Worm (Caenorhabditis elegans): ENCODE data around the gene coa-3.

Gene coa-3

DNA sequence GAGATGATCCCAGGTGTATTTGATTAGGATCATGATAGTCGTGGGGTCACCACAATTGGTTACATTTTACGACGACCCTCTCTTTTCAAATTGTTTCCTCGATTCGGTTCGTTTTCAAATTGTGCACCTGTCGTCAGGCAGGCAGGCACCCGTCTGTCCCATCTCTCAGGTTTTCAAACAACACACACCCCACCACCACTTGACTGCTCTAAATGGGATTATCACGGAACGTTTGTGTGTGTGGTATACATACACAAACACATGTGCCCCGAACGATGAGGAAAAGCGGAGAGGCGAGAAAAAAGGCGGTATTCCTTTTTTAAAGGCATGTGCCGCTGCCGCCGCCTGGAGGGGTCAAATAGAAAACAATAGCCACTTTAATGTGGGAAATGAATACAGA is 17.1 kb downstream of the coa-3 start:
- TF ChIP-seq ztf-1 (GFP tag; conservative IDR thresholded peaks at IDR 0.05) (no peak), unc-55 (GFP tag; optimal IDR thresholded peaks at IDR 0.05) (no peak), nhr-12 (tag; optimal IDR thresholded peaks at IDR 0.05) (no peak), lin-39 (tag; optimal IDR thresholded peaks at IDR 0.05) (no peak), Y55F3AM.14 (GFP tag; optimal IDR thresholded peaks at IDR 0.05) (no peak), nhr-21 (tag; optimal IDR thresholded peaks at IDR 0.05) (no peak), mbf-1 (tag; optimal IDR thresholded peaks at IDR 0.05) (no peak)

DNA sequence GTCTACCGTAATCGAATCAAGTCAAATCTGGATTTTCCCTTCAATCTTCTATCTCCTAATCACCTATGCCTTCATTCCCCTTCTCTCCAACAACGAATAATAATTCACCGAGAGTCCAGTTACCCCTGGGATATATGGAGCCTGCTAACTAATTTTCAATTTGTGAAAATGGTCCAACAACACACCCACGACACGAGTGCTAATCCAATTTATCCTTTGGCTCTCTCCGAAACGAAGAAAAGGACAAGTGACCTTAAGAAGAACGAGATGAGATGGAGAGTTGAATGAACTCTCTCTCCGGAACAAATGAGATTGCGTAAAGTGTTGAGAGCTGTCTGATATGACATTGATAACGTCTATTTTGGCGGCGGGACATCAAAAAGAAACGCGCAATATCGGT is 18.1 kb downstream of the coa-3 start:
- TF ChIP-seq sem-4 (tag; optimal IDR thresholded peaks at IDR 0.05) (peak; percentile 41), fos-1 (tag; optimal IDR thresholded peaks at IDR 0.05) (no peak)

DNA sequence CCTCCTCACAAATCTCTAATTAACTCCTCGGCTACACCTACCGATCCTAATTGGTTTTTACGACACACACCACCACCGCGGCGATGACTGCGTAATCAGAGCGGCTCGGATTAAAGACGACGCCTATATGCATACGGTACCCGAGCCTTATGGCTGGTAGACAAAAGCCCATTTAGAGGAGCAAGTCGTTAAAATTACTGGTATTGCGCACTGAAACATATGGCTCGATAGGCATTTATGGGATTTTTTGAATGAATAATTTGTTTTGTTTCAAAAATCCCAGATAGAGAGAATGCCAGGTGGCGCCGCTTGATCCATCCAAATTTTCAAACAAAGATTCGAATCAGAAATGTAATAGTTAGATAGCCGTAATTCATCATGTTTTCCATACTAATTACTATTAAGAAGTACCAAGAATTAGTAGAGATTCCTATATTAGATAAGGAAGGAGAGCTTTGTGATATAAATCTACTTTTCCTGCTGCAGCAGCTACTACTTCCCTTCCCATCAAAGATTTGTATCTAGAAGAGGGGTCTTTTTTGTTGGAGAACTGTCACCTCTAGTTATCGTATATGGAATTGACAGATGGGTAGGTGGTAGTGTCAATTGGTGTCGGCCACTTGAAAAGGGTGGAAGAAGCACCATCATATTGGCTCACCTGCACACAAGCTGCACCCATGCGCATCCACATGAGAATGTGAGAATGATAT is 19.1 kb downstream of the coa-3 start:
- TF ChIP-seq lin-39 (tag; optimal IDR thresholded peaks at IDR 0.05): no peak
- no peak for TF ChIP-seq nhr-12 (tag; optimal IDR thresholded peaks at IDR 0.05)
- TF ChIP-seq mbf-1 (tag; optimal IDR thresholded peaks at IDR 0.05): no peak
- TF ChIP-seq nhr-10 (tag; optimal IDR thresholded peaks at IDR 0.05): no peak
- no peak for TF ChIP-seq unc-39 (tag; optimal IDR thresholded peaks at IDR 0.05)
- no peak for TF ChIP-seq nhr-77 (tag; optimal IDR thresholded peaks at IDR 0.05)
- peak; percentile 1 for TF ChIP-seq unc-55 (GFP tag; optimal IDR thresholded peaks at IDR 0.05)
- TF ChIP-seq Y55F3AM.14 (GFP tag; optimal IDR thresholded peaks at IDR 0.05): no peak
- no peak for TF ChIP-seq egl-27 (tag; optimal IDR thresholded peaks at IDR 0.05)
- TF ChIP-seq gmeb-1 (tag; optimal IDR thresholded peaks at IDR 0.05): no peak
- TF ChIP-seq ceh-16 (tag; optimal IDR thresholded peaks at IDR 0.05): peak; percentile 20
- no peak for TF ChIP-seq nhr-23 (tag; optimal IDR thresholded peaks at IDR 0.05)

DNA sequence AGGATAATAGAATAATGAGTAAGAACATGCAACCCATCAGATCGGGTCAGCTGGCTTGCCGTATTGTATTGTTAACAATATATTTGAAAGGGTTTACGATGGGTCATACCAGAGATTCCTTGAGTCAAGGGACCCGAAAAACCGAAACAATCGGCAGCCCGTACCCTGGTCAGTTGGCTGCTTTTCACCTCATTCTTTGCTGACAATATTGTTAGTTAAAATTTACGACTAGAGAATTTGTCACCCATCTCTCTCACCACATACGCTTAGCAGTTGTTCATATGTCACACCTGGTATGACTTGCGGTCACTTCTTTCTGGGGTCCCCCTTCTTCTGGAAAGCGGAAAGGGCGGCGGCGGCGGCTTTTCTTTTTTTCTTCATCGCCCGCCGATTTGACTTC is 21.3 kb downstream of the coa-3 start:
- TF ChIP-seq lin-11 (tag; optimal IDR thresholded peaks at IDR 0.05) (no peak), nhr-77 (tag; optimal IDR thresholded peaks at IDR 0.05) (no peak), skn-1 (tag; optimal IDR thresholded peaks at IDR 0.05) (no peak), nhr-23 (tag; optimal IDR thresholded peaks at IDR 0.05) (no peak), F13H6.1 (tag; optimal IDR thresholded peaks at IDR 0.05) (no peak), lsy-2 (tag; optimal IDR thresholded peaks at IDR 0.05) (no peak), ceh-16 (tag; optimal IDR thresholded peaks at IDR 0.05) (no peak)

DNA sequence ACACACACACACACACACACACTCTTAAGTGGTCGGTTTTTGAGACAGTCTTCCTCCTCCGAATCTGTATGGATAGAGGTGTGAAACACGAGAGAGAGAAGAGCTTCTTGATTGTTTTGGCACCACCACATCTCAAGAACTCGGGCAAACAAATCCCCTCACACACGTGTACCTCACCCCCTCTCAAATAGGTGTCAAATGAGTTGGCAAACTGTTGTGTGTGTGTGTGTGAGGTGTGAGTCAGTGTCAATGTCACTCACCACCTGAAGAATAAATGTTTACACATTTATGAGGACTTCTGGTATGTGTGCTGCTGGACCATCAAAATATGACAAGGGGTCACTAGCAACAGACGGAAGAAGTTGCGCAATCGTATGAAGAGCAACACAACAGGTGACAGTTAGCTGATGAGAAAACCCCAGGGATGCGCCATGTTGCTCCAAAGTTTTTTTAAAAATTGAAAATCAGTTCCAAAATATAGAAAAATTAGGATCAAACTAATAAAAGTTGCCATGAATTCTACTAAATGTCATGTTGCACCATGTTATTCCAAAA is 22.4 kb downstream of the coa-3 start:
- no peak for TF ChIP-seq elt-1 (tag; optimal IDR thresholded peaks at IDR 0.05)
- no peak for TF ChIP-seq ceh-16 (tag; optimal IDR thresholded peaks at IDR 0.05)
- no peak for TF ChIP-seq zag-1 (tag; optimal IDR thresholded peaks at IDR 0.05)
- TF ChIP-seq nhr-6 (tag; optimal IDR thresholded peaks at IDR 0.05): no peak
- no peak for TF ChIP-seq nhr-11 (tag; optimal IDR thresholded peaks at IDR 0.05)
- TF ChIP-seq egl-27 (tag; optimal IDR thresholded peaks at IDR 0.05): no peak
- TF ChIP-seq sma-3 (GFP tag; optimal IDR thresholded peaks at IDR 0.05): no peak
- no peak for TF ChIP-seq lin-39 (tag; optimal IDR thresholded peaks at IDR 0.05)
- TF ChIP-seq sem-4 (tag; optimal IDR thresholded peaks at IDR 0.05): no peak
- no peak for TF ChIP-seq nhr-21 (tag; optimal IDR thresholded peaks at IDR 0.05)

DNA sequence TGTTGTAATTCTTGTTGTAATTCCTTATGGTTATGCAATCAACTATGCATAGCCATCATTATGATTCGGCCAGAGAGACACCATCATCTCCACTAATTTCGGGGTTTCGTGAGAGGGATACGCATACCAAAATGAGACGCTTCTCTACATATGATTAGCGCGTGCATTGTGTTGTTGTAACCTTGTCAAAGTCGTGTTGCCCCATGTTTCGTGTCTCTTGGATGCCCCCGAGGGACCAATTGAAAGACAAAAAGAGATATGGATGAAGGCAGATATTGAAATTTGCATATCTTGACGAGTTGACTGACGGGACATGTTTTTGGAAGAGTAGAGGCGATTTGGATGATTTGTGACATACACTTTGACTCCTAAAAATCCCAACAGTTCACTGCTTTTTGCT is 23.1 kb downstream of the coa-3 start:
- TF ChIP-seq mab-5 (tag; optimal IDR thresholded peaks at IDR 0.05) (peak; percentile 62), F13H6.1 (tag; optimal IDR thresholded peaks at IDR 0.05) (no peak)

DNA sequence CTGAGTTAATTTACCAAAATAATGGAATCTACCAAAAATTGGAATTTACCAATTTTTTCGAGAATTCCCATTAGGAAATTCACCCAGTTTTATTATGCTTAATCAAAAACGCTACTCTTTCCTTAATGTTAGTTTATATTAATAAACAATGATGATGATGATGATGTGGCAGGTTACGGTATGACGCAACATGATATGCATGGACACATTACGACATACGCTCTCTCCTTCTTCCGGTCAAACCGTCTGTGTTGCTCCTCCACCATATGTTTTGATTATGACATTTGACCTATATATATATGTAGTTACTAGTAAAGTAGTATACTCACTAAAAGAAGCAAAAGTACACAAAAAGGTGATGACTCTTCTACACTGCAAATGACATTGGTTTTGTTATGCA is 25.0 kb downstream of the coa-3 start:
- no peak for TF ChIP-seq C34F6.9 (tag; optimal IDR thresholded peaks at IDR 0.05)
- no peak for TF ChIP-seq lin-39 (tag; optimal IDR thresholded peaks at IDR 0.05)
- TF ChIP-seq nhr-21 (tag; optimal IDR thresholded peaks at IDR 0.05): no peak
- TF ChIP-seq skn-1 (tag; optimal IDR thresholded peaks at IDR 0.05): no peak
- TF ChIP-seq lsy-2 (tag; optimal IDR thresholded peaks at IDR 0.05): no peak
- TF ChIP-seq gmeb-1 (tag; optimal IDR thresholded peaks at IDR 0.05): no peak
- TF ChIP-seq R02D3.7 (tag; optimal IDR thresholded peaks at IDR 0.05): no peak
- TF ChIP-seq ZK546.5 (tag; optimal IDR thresholded peaks at IDR 0.05): no peak
- TF ChIP-seq dmd-4 (tag; optimal IDR thresholded peaks at IDR 0.05): no peak
- no peak for TF ChIP-seq ztf-4 (tag; optimal IDR thresholded peaks at IDR 0.05)
- no peak for TF ChIP-seq ceh-16 (tag; optimal IDR thresholded peaks at IDR 0.05)
- TF ChIP-seq ceh-82 (tag; optimal IDR thresholded peaks at IDR 0.05): no peak
- no peak for TF ChIP-seq ztf-11 (tag; optimal IDR thresholded peaks at IDR 0.05)
- no peak for TF ChIP-seq ztf-1 (GFP tag; conservative IDR thresholded peaks at IDR 0.05)
